Fruit fly (Drosophila melanogaster): ENCODE measurements around the gene dmrt99B.

Gene dmrt99B

dm6 chr3R:29716782-29717317 is 24.5 kb downstream of the dmrt99B start, which contains the start of gene Obp99b (continued):
- no peak for TF ChIP-seq CG16813 (GFP tag; IDR thresholded peaks at IDR 0.05; ENCODE audit: partially characterized antibody)
- no peak for TF ChIP-seq jigr1 (GFP tag; IDR thresholded peaks at IDR 0.05)
- no peak for TF ChIP-seq Taf1 (GFP tag; IDR thresholded peaks at IDR 0.05)
- peak; percentile 82 for TF ChIP-seq Side (GFP tag; optimal IDR thresholded peaks at IDR 0.05)
- TF ChIP-seq Neu2 (GFP tag; optimal IDR thresholded peaks at IDR 0.05; ENCODE audit: borderline replicate concordance), result peak; percentile 34
- no peak for TF ChIP-seq gfzf (GFP tag; optimal IDR thresholded peaks at IDR 0.05)
- no peak; the same call in 1 of the 2 replicates for TF ChIP-seq ham (GFP tag; IDR thresholded peaks at IDR 0.05)
- TF ChIP-seq CG13894 (tag; optimal IDR thresholded peaks at IDR 0.05), result no peak
- TF ChIP-seq fu2 (GFP tag; optimal IDR thresholded peaks at IDR 0.05), result peak; percentile 13
- TF ChIP-seq Hmx (GFP tag; optimal IDR thresholded peaks at IDR 0.05), result no peak
- no peak for TF ChIP-seq CG2129 (GFP tag; IDR thresholded peaks at IDR 0.05; ENCODE audit: partially characterized antibody)
- peak; percentile 83 for TF ChIP-seq chn (GFP tag; optimal IDR thresholded peaks at IDR 0.05)
- peak; percentile 91 for TF ChIP-seq NfI (GFP tag; optimal IDR thresholded peaks at IDR 0.05)
- peak; percentile 91 for TF ChIP-seq gce (GFP tag; IDR thresholded peaks at IDR 0.05)
- TF ChIP-seq HmgD (GFP tag; optimal IDR thresholded peaks at IDR 0.05), result peak; percentile 80
- peak; percentile 70 for TF ChIP-seq CG17568 (GFP tag; optimal IDR thresholded peaks at IDR 0.05)
- TF ChIP-seq ewg (GFP tag; optimal IDR thresholded peaks at IDR 0.05), result peak; percentile 80
- peak; percentile 22 for TF ChIP-seq CG7928 (GFP tag; optimal IDR thresholded peaks at IDR 0.05)
- peak; percentile 71 for TF ChIP-seq E2f1 (GFP tag; IDR thresholded peaks at IDR 0.05)
- peak; percentile 25 for TF ChIP-seq da (GFP tag; optimal IDR thresholded peaks at IDR 0.05)
- peak; percentile 61; the same call in 2 of the 3 replicates for TF ChIP-seq B-H1 (GFP tag; IDR thresholded peaks at IDR 0.05)
- TF ChIP-seq Bgb (GFP tag; IDR thresholded peaks at IDR 0.05; ENCODE audit: partially characterized antibody), result no peak
- TF ChIP-seq CG17612 (GFP tag; IDR thresholded peaks at IDR 0.05), result peak; percentile 57; the same call in 1 of the 2 replicates
- peak; percentile 56 for TF ChIP-seq bab2 (GFP tag; optimal IDR thresholded peaks at IDR 0.05)
- TF ChIP-seq salm (tag; optimal IDR thresholded peaks at IDR 0.05), result peak; percentile 10
- peak; percentile 14 for TF ChIP-seq CG31388 (GFP tag; optimal IDR thresholded peaks at IDR 0.05)
- peak; percentile 85 for TF ChIP-seq caup (GFP tag; optimal IDR thresholded peaks at IDR 0.05; ENCODE audit: severe bottlenecking)
- TF ChIP-seq CG10274 (GFP tag; optimal IDR thresholded peaks at IDR 0.05), result peak; percentile 72
- TF ChIP-seq dm (GFP tag; optimal IDR thresholded peaks at IDR 0.05), result peak; percentile 70
- peak; percentile 85; the same call in 2 of the 3 replicates for TF ChIP-seq Mrtf (GFP tag; IDR thresholded peaks at IDR 0.05)
- TF ChIP-seq luna (GFP tag; optimal IDR thresholded peaks at IDR 0.05), result no peak
- peak; percentile 85 for TF ChIP-seq az2 (GFP tag; optimal IDR thresholded peaks at IDR 0.05)
- peak; percentile 75 for TF ChIP-seq CG13296 (GFP tag; optimal IDR thresholded peaks at IDR 0.05)
- peak; percentile 68; the same call in 2 of the 3 replicates for TF ChIP-seq Dbx (GFP tag; IDR thresholded peaks at IDR 0.05)
- peak; percentile 82 for TF ChIP-seq CG4707 (GFP tag; optimal IDR thresholded peaks at IDR 0.05)
- TF ChIP-seq CG12391 (tag; optimal IDR thresholded peaks at IDR 0.05), result peak; percentile 29
- TF ChIP-seq exex (tag; optimal IDR thresholded peaks at IDR 0.05), result no peak
- no peak for TF ChIP-seq Scr (GFP tag; IDR thresholded peaks at IDR 0.05; ENCODE audit: partially characterized antibody)
- TF ChIP-seq br (optimal IDR thresholded peaks at IDR 0.05), result no peak
- no peak for TF ChIP-seq BEAF-32 (GFP tag; optimal IDR thresholded peaks at IDR 0.05)
- TF ChIP-seq kni (GFP tag; optimal IDR thresholded peaks at IDR 0.05), result peak; percentile 52
- peak; percentile 76 for TF ChIP-seq CG9609 (GFP tag; optimal IDR thresholded peaks at IDR 0.05)
- TF ChIP-seq PHDP (tag; optimal IDR thresholded peaks at IDR 0.05), result peak; percentile 76
- TF ChIP-seq Fer3 (tag; optimal IDR thresholded peaks at IDR 0.05), result peak; percentile 68
- peak; percentile 45 for TF ChIP-seq mam (GFP tag; optimal IDR thresholded peaks at IDR 0.05)
- no peak for TF ChIP-seq Tbp (GFP tag; optimal IDR thresholded peaks at IDR 0.05)
- TF ChIP-seq Rfx (GFP tag; IDR thresholded peaks at IDR 0.05), result peak; percentile 91
- TF ChIP-seq CG13424 (tag; optimal IDR thresholded peaks at IDR 0.05), result peak; percentile 71
- peak; percentile 63 for TF ChIP-seq Dad (GFP tag; optimal IDR thresholded peaks at IDR 0.05)
- peak; percentile 69; the same call in 2 of the 3 replicates for TF ChIP-seq CG11695 (GFP tag; IDR thresholded peaks at IDR 0.05)

All from whole organism, embryonic.